Worm (Caenorhabditis elegans): ENCODE data around the gene vps-24.

ce11 chrII:4987257-4987656 lies 6.5 kb upstream of the vps-24 start:
- TF ChIP-seq nhr-11 (tag; optimal IDR thresholded peaks at IDR 0.05) (no peak), ama-1 (optimal IDR thresholded peaks at IDR 0.05) (no peak), ceh-31 (tag; optimal IDR thresholded peaks at IDR 0.05) (no peak), sdc-2 (tag; optimal IDR thresholded peaks at IDR 0.05) (no peak), hlh-13 (GFP tag; optimal IDR thresholded peaks at IDR 0.05) (no peak), fkh-10 (GFP tag; optimal IDR thresholded peaks at IDR 0.05) (no peak), tbx-7 (tag; optimal IDR thresholded peaks at IDR 0.05) (no peak), hlh-6 (tag; optimal IDR thresholded peaks at IDR 0.05) (no peak), elt-2 (tag; optimal IDR thresholded peaks at IDR 0.05) (no peak), dve-1 (tag; optimal IDR thresholded peaks at IDR 0.05) (no peak), che-1 (tag; optimal IDR thresholded peaks at IDR 0.05) (no peak), ets-4 (tag; optimal IDR thresholded peaks at IDR 0.05) (no peak), fkh-6 (tag; optimal IDR thresholded peaks at IDR 0.05) (no peak), pat-9 (tag; optimal IDR thresholded peaks at IDR 0.05) (no peak)
